Worm (Caenorhabditis elegans): Measurements from ENCODE around the gene exc-12.
A peak's percentile ranks its signal among the peaks of the same experiment; 100 is the strongest.

exc-12 gene

DNA sequence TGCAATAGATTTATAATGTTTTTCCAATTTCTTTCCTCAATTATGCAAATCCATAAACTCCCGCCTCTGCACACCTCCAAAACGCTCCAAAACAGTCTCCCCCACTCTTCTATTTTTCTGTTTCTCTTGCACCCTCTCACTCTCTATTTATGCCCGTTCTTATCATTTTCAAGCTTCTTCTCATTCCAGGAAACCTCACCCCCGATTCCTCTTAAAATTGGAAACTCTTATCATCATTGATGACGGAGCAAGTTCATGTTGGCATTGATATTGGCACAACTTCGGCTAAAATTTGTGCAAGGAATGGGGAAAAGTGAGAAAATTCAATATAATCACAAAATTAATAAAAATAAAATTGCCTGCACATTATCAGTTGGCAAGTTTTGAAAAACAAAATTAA is 37.6 kb upstream of the exc-12 start, which contains the start of gene shpk-1:
Gene shpk-1 (plus strand): TSS at position 188 of the 400 bp plus-strand sequence.
- no peak for TF ChIP-seq sptf-1 (tag; optimal IDR thresholded peaks at IDR 0.05)
- peak; percentile 58 for TF ChIP-seq pqm-1 (tag; optimal IDR thresholded peaks at IDR 0.05)
- TF ChIP-seq lin-35 (GFP tag; optimal IDR thresholded peaks at IDR 0.05), result peak in 1 of 2 experiments; percentile 26
- TF ChIP-seq nhr-20 (tag; optimal IDR thresholded peaks at IDR 0.05), result peak; percentile 12
- TF ChIP-seq nhr-71 (tag; optimal IDR thresholded peaks at IDR 0.05), result peak; percentile 10
- no peak for TF ChIP-seq Y116A8C.19 (tag; optimal IDR thresholded peaks at IDR 0.05; ENCODE audit: borderline replicate concordance)
- TF ChIP-seq elt-2 (tag; optimal IDR thresholded peaks at IDR 0.05), result peak; percentile 89

DNA sequence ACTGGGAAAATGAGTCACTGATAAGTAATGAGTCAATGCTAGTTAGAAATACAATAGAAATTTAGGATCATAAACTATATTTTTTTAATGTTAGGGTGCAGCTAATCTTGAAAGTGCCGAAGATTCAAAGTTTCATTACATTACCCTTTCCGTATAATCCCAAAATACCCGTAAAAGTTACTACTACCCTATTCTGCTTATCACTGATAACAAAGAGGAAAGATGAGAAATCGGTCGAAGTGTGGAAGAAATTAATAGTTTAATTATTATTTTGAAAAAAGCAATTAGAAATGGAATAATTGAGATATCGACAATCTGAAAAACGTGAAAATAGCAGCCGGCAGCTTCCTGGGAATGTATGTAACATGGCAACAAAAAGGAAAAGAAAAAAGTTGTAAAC is 36.6 kb upstream of the exc-12 start:
- no peak for TF ChIP-seq unc-86 (tag; optimal IDR thresholded peaks at IDR 0.05)
- no peak for TF ChIP-seq ztf-11 (tag; optimal IDR thresholded peaks at IDR 0.05)
- TF ChIP-seq unc-30 (tag; optimal IDR thresholded peaks at IDR 0.05), result no peak
- TF ChIP-seq irx-1 (tag; optimal IDR thresholded peaks at IDR 0.05), result no peak
- TF ChIP-seq hlh-4 (tag; optimal IDR thresholded peaks at IDR 0.05), result no peak
- TF ChIP-seq mab-9 (GFP tag; IDR thresholded peaks at IDR 0.05), result no peak
- TF ChIP-seq nhr-77 (tag; optimal IDR thresholded peaks at IDR 0.05), result no peak
- TF ChIP-seq hpl-2 (GFP tag; optimal IDR thresholded peaks at IDR 0.05), result no peak
- TF ChIP-seq ceh-63 (GFP tag; optimal IDR thresholded peaks at IDR 0.05), result no peak
- no peak for TF ChIP-seq elt-3 (tag; optimal IDR thresholded peaks at IDR 0.05)
- TF ChIP-seq lin-13 (GFP tag; optimal IDR thresholded peaks at IDR 0.05), result no peak
- TF ChIP-seq fkh-10 (GFP tag; optimal IDR thresholded peaks at IDR 0.05), result no peak
- TF ChIP-seq nhr-28 (tag; optimal IDR thresholded peaks at IDR 0.05), result no peak
- TF ChIP-seq elt-2 (tag; optimal IDR thresholded peaks at IDR 0.05), result no peak
- TF ChIP-seq lin-14 (GFP tag; optimal IDR thresholded peaks at IDR 0.05), result no peak
- TF ChIP-seq sptf-1 (tag; optimal IDR thresholded peaks at IDR 0.05), result no peak
- TF ChIP-seq alr-1 (tag; optimal IDR thresholded peaks at IDR 0.05; ENCODE audit: borderline replicate concordance), result no peak
- no peak for TF ChIP-seq sox-4 (tag; optimal IDR thresholded peaks at IDR 0.05)
- no peak for TF ChIP-seq aha-1 (tag; optimal IDR thresholded peaks at IDR 0.05)

DNA sequence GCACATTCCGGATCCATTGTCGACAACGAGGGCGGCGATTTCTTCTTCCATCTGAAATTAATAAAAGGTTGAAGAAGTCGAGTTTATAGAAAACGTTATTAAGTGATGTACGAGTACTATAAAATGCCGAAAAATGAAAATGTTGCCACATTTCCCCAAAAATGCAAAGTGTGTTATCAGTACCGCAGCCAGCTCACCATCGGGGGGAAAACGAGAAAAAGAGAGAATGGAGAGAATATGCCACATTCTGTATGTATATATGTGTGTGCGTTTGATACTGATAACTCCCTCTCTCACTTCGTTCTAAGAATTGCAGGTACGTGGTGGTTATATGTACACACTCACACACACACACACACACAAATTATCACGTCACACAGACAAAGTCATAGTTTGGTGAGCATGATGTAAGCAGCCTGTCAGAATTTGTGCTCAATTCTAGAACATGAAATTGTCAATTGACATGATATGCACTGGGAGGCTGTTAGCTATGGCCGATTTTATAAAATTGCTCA is 35.8 kb upstream of the exc-12 start, which contains the start of gene act-5:
Gene act-5 (minus strand): TSS at position 51 of the 515 bp plus-strand sequence.
- TF ChIP-seq nhr-85 (tag), result peak; percentile 48
- peak; percentile 3 for TF ChIP-seq pax-3 (tag; optimal IDR thresholded peaks at IDR 0.05)
- peak; percentile 30 for TF ChIP-seq nhr-90 (tag; optimal IDR thresholded peaks at IDR 0.05; ENCODE audit: poor library complexity)
- TF ChIP-seq efl-1 (optimal IDR thresholded peaks at IDR 0.05), result no peak
- peak in 1 of 2 experiments; percentile 76 for TF ChIP-seq efl-1 (GFP tag; optimal IDR thresholded peaks at IDR 0.05 in 1 of 2)
- TF ChIP-seq lin-35 (GFP tag; optimal IDR thresholded peaks at IDR 0.05), result peak in 1 of 2 experiments; percentile 71
- peak in 1 of 2 experiments; percentile 30 for TF ChIP-seq mdl-1 (tag; optimal IDR thresholded peaks at IDR 0.05)
- peak; percentile 23 for TF ChIP-seq lin-14 (GFP tag; optimal IDR thresholded peaks at IDR 0.05)
- TF ChIP-seq ztf-11 (tag; optimal IDR thresholded peaks at IDR 0.05), result no peak
- TF ChIP-seq dpl-1 (GFP tag; optimal IDR thresholded peaks at IDR 0.05), result no peak
- no peak for TF ChIP-seq zip-4 (GFP tag; optimal IDR thresholded peaks at IDR 0.05)
- TF ChIP-seq jun-1 (tag; optimal IDR thresholded peaks at IDR 0.05), result peak; percentile 17
- TF ChIP-seq nhr-71 (tag; optimal IDR thresholded peaks at IDR 0.05), result peak; percentile 26
- TF ChIP-seq fos-1 (tag; optimal IDR thresholded peaks at IDR 0.05), result no peak
- TF ChIP-seq elt-2 (tag; optimal IDR thresholded peaks at IDR 0.05), result peak; percentile 91
- peak; percentile 79 for TF ChIP-seq pqm-1 (tag; optimal IDR thresholded peaks at IDR 0.05)

DNA sequence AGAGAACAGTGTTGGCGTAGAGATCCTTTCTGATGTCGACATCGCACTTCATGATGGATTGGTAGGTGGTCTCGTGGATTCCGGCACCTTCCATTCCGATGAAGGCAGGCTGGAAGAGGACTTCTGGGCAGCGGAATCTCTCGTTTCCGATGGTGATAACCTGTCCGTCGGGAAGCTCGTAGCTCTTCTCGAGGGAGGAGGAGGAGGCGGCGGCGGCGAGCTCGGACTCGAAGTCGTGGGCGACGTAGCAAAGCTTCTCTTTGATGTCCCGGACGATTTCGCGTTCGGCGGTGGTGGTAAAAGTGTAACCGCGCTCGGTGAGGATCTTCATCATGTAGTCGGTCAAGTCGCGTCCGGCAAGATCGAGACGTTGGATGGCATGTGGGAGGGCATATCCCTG is 34.6 kb upstream of the exc-12 start:
- TF ChIP-seq efl-1 (optimal IDR thresholded peaks at IDR 0.05) (no peak), efl-1 (GFP tag; optimal IDR thresholded peaks at IDR 0.05 in 1 of 2) (peak in 1 of 2 experiments; percentile 21), C04F5.9 (tag; optimal IDR thresholded peaks at IDR 0.05) (no peak), pqm-1 (tag; optimal IDR thresholded peaks at IDR 0.05) (no peak)

Data from whole organism, L1 larva.